Worm (Caenorhabditis elegans) whole organism, L4/young adult: Measurements from ENCODE around the gene znf-593.

Source experiments
- W03F9.2 ChIP-seq: fragments of 150-350 bp; optimal IDR thresholded peaks from 2 replicates; lab custom pipeline; 2014; ENCODE audit warnings: missing biosample characterization, missing genetic modification characterization
- dao-5 ChIP-seq: sonication (generic microtip); optimal IDR thresholded peaks from 2 replicates; lab custom pipeline; 2016; ENCODE audit warnings: missing genotype, missing genetic modification characterization, moderate library complexity, missing compliant biosample characterization
- him-1 ChIP-seq: sonication (generic microtip); optimal IDR thresholded peaks from 2 replicates; lab custom pipeline; 2016; ENCODE audit warnings: missing genotype, missing genetic modification reagents, missing genetic modification characterization, missing compliant biosample characterization

ce11 chrIII:11949276-11949879 is 30.9 kb upstream of the znf-593 start:
- TF ChIP-seq him-1 (tag; lab: Kevin White, UChicago) (no peak), W03F9.2 (tag; lab: Kevin White, UChicago) (no peak), dao-5 (tag; lab: Kevin White, UChicago) (no peak)
